Fruit fly (Drosophila melanogaster): Measurements from ENCODE around the gene Abcd3.

The Abcd3 gene

DNA sequence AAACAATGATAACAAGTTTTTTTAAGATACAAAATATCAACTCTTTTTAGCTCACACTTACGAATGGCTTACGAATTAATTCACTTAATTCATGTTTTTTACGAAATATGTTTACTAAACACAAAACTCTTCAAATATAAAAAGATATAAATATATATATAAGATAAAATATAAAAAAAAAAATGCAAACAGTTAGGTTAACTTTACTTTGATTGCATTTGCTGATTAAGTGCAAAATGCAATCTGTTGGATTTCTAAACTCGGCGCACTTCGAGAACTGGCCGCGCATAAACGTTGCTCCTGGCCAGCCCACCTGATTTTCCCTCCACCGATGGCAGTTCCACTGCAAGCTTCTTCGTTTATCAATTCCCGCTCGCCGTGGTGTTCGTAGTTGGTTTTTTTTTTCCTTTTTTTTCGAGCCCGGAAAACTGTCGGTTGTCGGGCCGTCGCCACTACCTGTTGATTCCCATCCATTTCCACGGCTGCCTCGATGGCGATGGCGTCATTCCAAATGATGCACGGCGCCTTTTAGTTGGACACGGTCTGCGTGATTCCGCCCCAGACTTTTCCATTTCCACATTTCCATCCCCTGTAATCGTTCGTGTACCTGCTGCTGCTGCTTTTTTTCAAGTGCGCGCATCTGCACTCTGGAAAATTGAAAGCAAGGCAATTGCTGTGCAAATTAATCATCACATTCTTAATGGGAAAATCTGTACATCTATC lies 15.1 kb downstream of the Abcd3 start:
- TF ChIP-seq ttk (optimal IDR thresholded peaks at IDR 0.05) (no peak), insv (optimal IDR thresholded peaks at IDR 0.05) (no peak), Myc (optimal IDR thresholded peaks at IDR 0.05) (no peak), psq (optimal IDR thresholded peaks at IDR 0.05) (no peak)

DNA sequence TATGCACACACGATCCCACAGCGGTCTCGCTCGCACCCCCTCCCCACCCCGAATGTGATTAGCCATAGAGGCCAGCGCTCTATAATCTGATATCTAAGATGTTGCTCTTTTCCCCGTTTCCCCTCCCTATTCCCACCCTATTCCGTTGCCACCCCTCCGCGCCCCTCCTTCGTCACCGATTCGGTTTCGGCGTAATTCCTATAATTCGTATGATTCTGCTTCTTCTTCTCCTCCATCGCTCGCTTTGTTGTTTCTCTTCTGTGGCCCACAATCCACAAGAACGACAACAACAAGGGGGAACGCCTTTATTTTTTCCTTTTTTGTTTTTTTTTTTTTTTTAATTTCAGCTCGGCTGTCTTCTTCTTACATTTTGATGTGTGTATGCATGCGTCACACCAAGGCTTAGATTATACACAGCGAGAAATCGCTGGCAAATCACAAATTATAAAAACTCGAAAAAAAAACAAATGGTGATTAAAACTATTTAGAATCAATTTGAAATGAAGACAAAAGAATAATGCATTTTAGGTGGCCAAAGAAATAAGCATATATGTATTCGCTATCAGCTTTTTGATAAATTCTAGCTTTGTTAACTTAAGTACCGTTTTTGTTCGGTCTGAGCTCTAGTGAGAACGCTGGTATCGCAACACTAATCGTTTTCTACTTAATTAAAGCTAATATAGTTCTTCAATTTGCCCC lies 19.4 kb downstream of the Abcd3 start:
- TF ChIP-seq insv (optimal IDR thresholded peaks at IDR 0.05) (no peak), psq (optimal IDR thresholded peaks at IDR 0.05) (no peak), Sin3A (optimal IDR thresholded peaks at IDR 0.05) (no peak), Myc (optimal IDR thresholded peaks at IDR 0.05) (no peak), h (optimal IDR thresholded peaks at IDR 0.05) (no peak), ttk (optimal IDR thresholded peaks at IDR 0.05) (no peak)

DNA sequence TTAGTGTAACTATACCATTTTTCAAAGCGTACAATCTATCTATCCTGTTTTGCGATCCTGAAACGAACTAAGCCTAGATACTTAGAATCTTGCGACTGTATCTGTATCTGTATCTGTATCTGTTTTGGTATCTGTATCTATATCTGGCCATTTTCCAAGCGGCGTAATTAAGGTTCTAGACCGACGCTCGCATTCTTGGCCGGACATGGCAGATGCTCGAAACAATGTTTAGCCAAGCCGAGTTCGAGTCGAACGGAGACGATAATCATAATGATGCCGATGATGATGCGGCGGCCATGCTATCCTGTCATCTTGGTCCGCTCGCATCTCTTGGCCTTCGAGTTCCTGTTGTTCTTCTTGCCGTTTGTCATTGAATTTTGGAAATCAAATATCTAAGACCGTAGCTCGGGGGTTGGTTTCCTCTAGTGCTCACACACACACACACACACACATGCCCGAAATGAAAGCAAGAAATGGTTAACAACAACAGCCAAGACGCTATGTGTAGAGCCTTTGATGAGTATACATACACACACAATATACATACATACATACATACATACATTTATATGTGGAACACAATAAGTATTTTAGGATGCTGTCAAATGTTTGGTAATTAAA lies 21.5 kb downstream of the Abcd3 start:
- no peak for TF ChIP-seq psq (optimal IDR thresholded peaks at IDR 0.05)
- no peak for TF ChIP-seq insv (optimal IDR thresholded peaks at IDR 0.05)
- no peak for TF ChIP-seq Myc (optimal IDR thresholded peaks at IDR 0.05)
- TF ChIP-seq Sin3A (optimal IDR thresholded peaks at IDR 0.05) = no peak
- no peak for TF ChIP-seq ttk (optimal IDR thresholded peaks at IDR 0.05)

DNA sequence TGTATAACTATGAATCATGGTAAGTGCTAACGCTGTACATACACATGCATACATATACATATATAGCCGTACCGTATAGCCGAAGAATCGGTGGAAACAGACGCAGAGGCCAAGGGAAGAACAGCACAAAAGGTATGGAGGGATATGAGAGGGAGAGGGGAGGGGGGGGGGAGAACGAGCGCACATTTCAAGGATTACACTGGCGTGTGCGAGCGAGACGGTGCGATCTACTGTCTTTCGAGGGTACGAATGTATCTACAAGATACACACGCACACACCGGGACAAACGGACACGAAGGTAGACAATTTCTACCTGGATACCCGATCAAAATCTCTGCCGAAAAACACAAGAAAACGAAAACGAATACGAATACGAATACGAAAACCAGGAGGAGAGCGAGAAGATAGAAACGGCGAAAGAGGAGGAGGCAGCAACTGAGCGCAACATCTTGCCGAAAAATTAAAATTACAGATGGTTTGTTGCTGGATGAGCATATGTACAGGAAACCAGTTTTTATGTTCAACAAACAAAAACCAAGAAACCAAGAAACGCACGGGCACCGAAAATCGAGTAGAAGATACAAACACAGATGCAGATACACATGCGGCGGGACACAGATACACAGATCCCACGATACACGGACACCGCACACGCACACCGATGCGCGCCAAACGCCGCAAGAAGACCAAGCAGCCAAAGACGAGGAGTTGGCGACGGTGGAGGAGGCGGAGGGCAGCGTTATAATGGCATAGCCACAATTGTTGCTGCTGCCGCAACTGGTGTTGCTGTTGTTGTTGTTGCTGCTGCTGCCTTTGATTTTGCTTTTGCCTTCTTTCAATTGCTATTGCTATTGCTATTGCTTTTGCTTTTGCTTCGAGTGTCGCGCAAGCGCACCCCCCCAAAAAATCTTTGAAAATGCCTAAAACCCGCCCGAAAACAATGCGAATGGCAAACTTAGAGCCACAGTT lies 23.4 kb downstream of the Abcd3 start:
- TF ChIP-seq ttk (optimal IDR thresholded peaks at IDR 0.05) = no peak
- no peak for TF ChIP-seq insv (optimal IDR thresholded peaks at IDR 0.05)
- TF ChIP-seq psq (optimal IDR thresholded peaks at IDR 0.05) = no peak
- no peak for TF ChIP-seq h (optimal IDR thresholded peaks at IDR 0.05)
- no peak for TF ChIP-seq Myc (optimal IDR thresholded peaks at IDR 0.05)
- no peak for TF ChIP-seq Sin3A (optimal IDR thresholded peaks at IDR 0.05)

DNA sequence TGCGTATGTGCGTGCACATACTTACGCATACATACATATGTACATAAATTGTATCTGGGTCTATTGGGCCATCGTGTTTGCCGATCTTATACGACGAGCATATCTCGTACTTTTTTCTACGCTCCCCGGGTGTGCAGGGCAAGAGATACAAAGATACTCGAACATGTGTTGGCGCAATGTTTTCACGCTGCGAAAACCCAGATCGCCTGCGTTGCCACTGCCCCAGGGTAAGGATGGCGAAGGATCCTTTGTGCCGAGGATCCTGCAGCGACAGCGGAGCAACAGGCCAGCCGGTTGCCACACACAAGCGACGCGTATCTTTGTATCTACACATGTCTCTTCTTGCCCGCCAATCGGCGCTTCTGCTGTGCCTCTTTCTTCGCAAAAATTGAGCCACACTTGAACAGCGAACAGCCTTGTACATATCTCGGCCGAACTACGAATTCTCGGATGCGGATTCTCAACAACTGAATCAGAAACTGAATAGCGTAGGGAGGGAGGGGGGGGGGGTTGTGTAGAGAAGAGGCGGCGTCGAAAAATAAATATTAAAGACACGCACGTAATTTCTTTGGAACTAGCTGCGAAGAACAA lies 24.6 kb downstream of the Abcd3 start:
- TF ChIP-seq psq (optimal IDR thresholded peaks at IDR 0.05) (no peak), h (optimal IDR thresholded peaks at IDR 0.05) (no peak), insv (optimal IDR thresholded peaks at IDR 0.05) (no peak), Myc (optimal IDR thresholded peaks at IDR 0.05) (no peak), ttk (optimal IDR thresholded peaks at IDR 0.05) (no peak), Sin3A (optimal IDR thresholded peaks at IDR 0.05) (no peak)

DNA sequence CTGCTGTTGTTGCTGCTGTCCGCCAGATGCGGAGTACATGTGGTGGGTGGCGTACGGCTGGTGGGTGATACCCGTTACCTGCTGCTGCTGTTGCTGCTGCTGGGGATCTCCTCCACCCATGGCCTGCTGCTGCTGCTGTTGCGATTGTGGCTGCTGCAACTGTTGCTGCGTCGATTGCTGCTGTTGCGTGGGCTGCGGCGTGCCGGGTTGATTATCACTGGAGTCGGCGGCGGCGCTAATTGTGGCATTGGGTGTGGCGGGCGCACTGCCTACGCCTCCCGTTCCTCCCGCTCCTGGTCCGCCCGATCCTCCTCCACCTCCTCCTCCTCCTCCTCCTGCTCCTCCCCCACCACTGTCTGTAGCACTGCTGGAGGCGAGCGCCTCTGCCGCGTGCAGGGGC lies 31.3 kb downstream of the Abcd3 start:
- TF ChIP-seq ttk (optimal IDR thresholded peaks at IDR 0.05) = no peak
- TF ChIP-seq Sin3A (optimal IDR thresholded peaks at IDR 0.05) = no peak
- TF ChIP-seq h (optimal IDR thresholded peaks at IDR 0.05) = no peak
- TF ChIP-seq Myc (optimal IDR thresholded peaks at IDR 0.05) = no peak
- TF ChIP-seq psq (optimal IDR thresholded peaks at IDR 0.05) = no peak
- no peak for TF ChIP-seq insv (optimal IDR thresholded peaks at IDR 0.05)

DNA sequence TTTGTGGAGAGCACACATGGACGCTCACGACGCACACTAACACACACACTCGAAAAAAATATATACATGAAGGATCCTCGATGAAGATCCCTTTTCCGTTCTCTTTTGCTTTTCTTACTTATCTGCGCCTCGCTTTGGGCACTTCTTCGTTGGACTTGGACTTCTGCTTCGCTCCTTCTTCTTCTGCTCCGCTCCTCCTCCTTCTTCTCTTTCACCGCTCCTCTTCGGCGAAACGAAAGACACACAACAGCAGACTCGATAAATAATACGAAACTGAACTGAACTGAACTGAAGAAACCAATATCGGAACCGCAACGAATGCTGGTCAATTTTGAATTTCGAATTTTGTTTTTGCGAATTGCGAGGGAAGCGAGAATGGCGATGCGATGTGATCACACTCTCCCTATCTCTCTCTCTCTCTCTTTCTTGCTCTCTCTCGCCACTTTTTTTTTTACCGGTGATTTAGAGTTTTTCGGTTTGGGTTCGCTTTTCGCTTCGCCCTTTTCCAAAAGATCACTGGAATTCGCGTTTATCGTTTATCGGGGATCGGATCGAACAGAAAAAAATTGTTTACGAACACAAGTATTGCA lies 32.3 kb downstream of the Abcd3 start:
- no peak for TF ChIP-seq insv (optimal IDR thresholded peaks at IDR 0.05)
- TF ChIP-seq h (optimal IDR thresholded peaks at IDR 0.05) = no peak
- TF ChIP-seq Myc (optimal IDR thresholded peaks at IDR 0.05) = no peak
- no peak for TF ChIP-seq psq (optimal IDR thresholded peaks at IDR 0.05)
- TF ChIP-seq ttk (optimal IDR thresholded peaks at IDR 0.05) = no peak
- TF ChIP-seq Sin3A (optimal IDR thresholded peaks at IDR 0.05) = no peak

DNA sequence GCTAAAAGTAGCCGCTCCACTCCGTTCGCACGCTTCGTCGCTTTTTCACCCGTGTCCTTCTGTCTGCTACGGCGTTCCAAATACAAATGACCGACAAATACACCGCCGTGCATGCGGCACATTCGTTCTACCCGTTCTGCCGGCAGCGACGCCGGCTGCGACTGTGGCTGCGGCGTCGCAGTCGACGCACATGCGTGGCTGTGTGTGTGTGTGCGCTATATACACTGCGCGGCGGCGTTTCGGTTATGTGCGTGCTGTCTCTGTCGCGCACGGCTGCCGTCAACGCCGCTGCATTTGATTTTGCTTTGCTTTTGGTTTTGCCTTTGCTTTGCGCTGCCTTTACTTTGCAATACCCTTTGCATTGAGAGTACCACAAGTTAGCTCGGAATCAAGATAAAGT lies 32.9 kb downstream of the Abcd3 start, which contains the start of gene zld:
Gene zld (minus strand): TSS at position 92 of the 400 bp plus-strand sequence.
- no peak for TF ChIP-seq ttk (optimal IDR thresholded peaks at IDR 0.05)
- no peak for TF ChIP-seq psq (optimal IDR thresholded peaks at IDR 0.05)
- TF ChIP-seq insv (optimal IDR thresholded peaks at IDR 0.05) = no peak
- no peak for TF ChIP-seq Myc (optimal IDR thresholded peaks at IDR 0.05)
- no peak for TF ChIP-seq h (optimal IDR thresholded peaks at IDR 0.05)
- TF ChIP-seq Sin3A (optimal IDR thresholded peaks at IDR 0.05) = no peak

DNA sequence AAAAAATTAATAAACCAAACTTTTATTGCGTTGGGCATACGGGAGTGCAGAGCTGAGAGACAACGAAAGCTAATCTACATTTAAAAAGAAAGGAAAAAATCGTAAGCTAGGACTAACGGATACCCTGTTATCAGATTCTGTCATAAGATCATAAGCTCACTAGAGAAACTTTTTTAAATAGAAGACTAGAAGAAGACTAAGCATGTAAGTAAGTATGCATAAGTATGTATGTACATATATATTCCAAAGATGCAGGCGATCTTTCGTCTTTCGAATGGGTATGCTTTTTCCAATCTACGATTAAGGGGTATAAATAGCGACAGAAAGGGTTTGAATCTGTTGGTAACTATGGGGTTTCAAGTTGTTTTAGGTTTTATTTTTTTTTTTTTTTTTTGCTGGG lies 34.3 kb downstream of the Abcd3 start:
- TF ChIP-seq h (optimal IDR thresholded peaks at IDR 0.05) (no peak), Myc (optimal IDR thresholded peaks at IDR 0.05) (no peak), insv (optimal IDR thresholded peaks at IDR 0.05) (no peak), psq (optimal IDR thresholded peaks at IDR 0.05) (no peak)

DNA sequence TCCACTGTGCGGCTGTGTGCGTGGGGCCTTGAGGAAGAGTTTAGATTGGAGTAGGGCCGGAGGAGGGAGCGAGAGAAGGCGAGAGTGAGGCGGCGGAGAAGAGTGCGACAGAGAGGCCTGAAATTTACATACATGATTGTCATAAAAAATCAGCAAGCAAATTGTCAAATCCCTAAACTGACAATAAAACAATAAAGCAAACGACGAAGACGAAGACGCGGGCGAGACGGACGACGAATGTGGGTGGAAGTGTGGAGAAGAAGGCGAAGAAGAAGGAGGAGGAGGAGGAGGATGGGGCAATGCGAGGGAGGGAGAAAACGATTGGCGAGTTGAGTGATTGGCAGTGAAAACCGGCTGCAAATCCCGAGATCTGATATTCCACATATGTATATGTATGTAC lies 34.8 kb downstream of the Abcd3 start:
- TF ChIP-seq h (optimal IDR thresholded peaks at IDR 0.05) (no peak), ttk (optimal IDR thresholded peaks at IDR 0.05) (no peak), psq (optimal IDR thresholded peaks at IDR 0.05) (no peak), Myc (optimal IDR thresholded peaks at IDR 0.05) (no peak), Sin3A (optimal IDR thresholded peaks at IDR 0.05) (no peak), insv (optimal IDR thresholded peaks at IDR 0.05) (no peak)

DNA sequence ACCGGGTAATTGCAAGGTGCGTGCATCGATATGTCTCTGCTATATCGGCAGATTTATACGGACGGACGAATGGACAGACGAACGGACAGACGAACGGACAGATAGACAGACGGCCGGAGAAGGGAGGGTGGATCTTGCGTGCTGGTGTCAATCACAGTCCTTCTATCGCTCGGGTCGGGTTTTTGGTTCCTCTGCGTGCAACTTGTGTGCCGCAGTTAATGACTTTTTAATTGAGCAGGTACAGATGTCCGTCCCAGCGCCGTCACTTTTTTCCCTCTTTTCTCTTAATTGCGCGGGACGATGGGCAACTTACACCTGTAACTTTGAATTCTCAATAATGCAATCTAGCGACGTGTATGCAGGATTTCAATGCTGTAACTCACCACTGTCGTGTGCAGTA lies 36.3 kb downstream of the Abcd3 start:
- TF ChIP-seq h (optimal IDR thresholded peaks at IDR 0.05) (no peak), insv (optimal IDR thresholded peaks at IDR 0.05) (no peak)
